Worm (Caenorhabditis elegans): ENCODE data around the gene spp-5.

ce11 chrX:7340394-7340793 lies 20.2 kb upstream of the spp-5 start:
- TF ChIP-seq snpc-4 (tag; optimal IDR thresholded peaks at IDR 0.05) (no peak), pqm-1 (tag; optimal IDR thresholded peaks at IDR 0.05) (no peak), nhr-28 (tag; optimal IDR thresholded peaks at IDR 0.05) (no peak), elt-3 (tag; optimal IDR thresholded peaks at IDR 0.05) (no peak), ceh-9 (tag; optimal IDR thresholded peaks at IDR 0.05) (no peak), egl-27 (tag; optimal IDR thresholded peaks at IDR 0.05) (no peak)
